Worm (Caenorhabditis elegans) whole organism, L1 larva: ENCODE data around the gene F40F8.4.

Experiments used
- C16A3.4 ChIP-seq: fragments of 150-350 bp; optimal IDR thresholded peaks from 2 replicates; lab custom pipeline; 2014; ENCODE audit warnings: missing biosample characterization, missing genetic modification characterization
- C34B4.2 ChIP-seq: sonication (generic microtip); optimal IDR thresholded peaks from 2 replicates; lab custom pipeline; 2017; ENCODE audit warnings: mild to moderate bottlenecking, missing genetic modification characterization, missing compliant biosample characterization
- F16B12.6 ChIP-seq: fragments of 150-350 bp; optimal IDR thresholded peaks from 2 replicates; lab custom pipeline; 2014; ENCODE audit warnings: missing biosample characterization, missing genetic modification characterization
- aha-1 ChIP-seq: fragments of 150-350 bp; optimal IDR thresholded peaks from 2 replicates; lab custom pipeline; 2014; ENCODE audit warnings: missing biosample characterization, missing genetic modification characterization
- alr-1 ChIP-seq: fragments of 200-800 bp; sonication (Bioruptor generic); optimal IDR thresholded peaks from 2 replicates; lab custom pipeline; 2018; ENCODE audit warnings: borderline replicate concordance, mild to moderate bottlenecking, missing genetic modification characterization, missing compliant biosample characterization
- ceh-88 ChIP-seq: fragments of 200-800 bp; sonication (Bioruptor generic); IDR thresholded peaks from 2 replicates; pipeline ENCODE4 v1.3.6; 2022; ENCODE audit warnings: missing genetic modification characterization, missing compliant biosample characterization
- ceh-90 ChIP-seq: sonication (generic microtip); optimal IDR thresholded peaks from 2 replicates; lab custom pipeline; 2016; ENCODE audit warnings: missing genetic modification characterization, missing compliant biosample characterization
- dpl-1 ChIP-seq, 3 experiments: fragments of 150-350 bp in 2 of 3; sonication (generic microtip) in 1 of 3; optimal IDR thresholded peaks; 2 replicates each; lab custom pipeline; 2014 to 2017; ENCODE audit warnings: missing biosample characterization in 3 of 3, missing genetic modification characterization in 3 of 3, missing genetic modification reagents in 3 of 3
- efl-1 ChIP-seq, 4 experiments: fragments of 150-350 bp; optimal IDR thresholded peaks in 3 of 4; peaks in 1 of 4; 1 replicate in 1 of 4; 2 replicates in 3 of 4; lab custom pipeline; 2014; ENCODE audit warnings: missing biosample characterization in 2 of 4, missing genetic modification characterization in 2 of 4, missing genetic modification reagents in 2 of 4
- egl-13 ChIP-seq: sonication (generic microtip); optimal IDR thresholded peaks from 2 replicates; lab custom pipeline; 2016; ENCODE audit warnings: missing genotype, missing genetic modification reagents, missing genetic modification characterization, missing compliant biosample characterization
- elt-2 ChIP-seq: sonication (generic microtip); optimal IDR thresholded peaks from 2 replicates; lab custom pipeline; 2016; ENCODE audit warnings: missing genetic modification characterization, mild to moderate bottlenecking, inconsistent platforms, missing compliant biosample characterization, missing genetic modification reagents
- elt-3 ChIP-seq, 6 experiments: fragments of 150-350 bp in 1 of 6; sonication (generic microtip); optimal IDR thresholded peaks; 2 replicates each; lab custom pipeline; 2017 to 2018; ENCODE audit warnings: missing biosample characterization in 6 of 6, missing genetic modification characterization in 6 of 6, inconsistent platforms in 1 of 6
- fkh-10 ChIP-seq: sonication (generic microtip); optimal IDR thresholded peaks from 2 replicates; lab custom pipeline; 2017; ENCODE audit warnings: missing biosample characterization, missing genetic modification reagents, missing genetic modification characterization
- fkh-4 ChIP-seq: sonication (generic microtip); optimal IDR thresholded peaks from 2 replicates; lab custom pipeline; 2016; ENCODE audit warnings: missing compliant biosample characterization, missing genetic modification characterization, borderline replicate concordance
- fkh-8 ChIP-seq: sonication (generic microtip); optimal IDR thresholded peaks from 2 replicates; lab custom pipeline; 2016; ENCODE audit warnings: mild to moderate bottlenecking, missing genetic modification characterization, missing compliant biosample characterization
- fos-1 ChIP-seq: fragments of 150-350 bp; optimal IDR thresholded peaks from 2 replicates; lab custom pipeline; 2014; ENCODE audit warnings: missing biosample characterization, missing genetic modification characterization
- hlh-17 ChIP-seq: fragments of 200-800 bp; sonication (Bioruptor generic); optimal IDR thresholded peaks from 2 replicates; lab custom pipeline; 2018; ENCODE audit warnings: missing genetic modification characterization, mild to moderate bottlenecking, missing compliant biosample characterization, moderate library complexity, borderline replicate concordance
- hlh-4 ChIP-seq: sonication (generic microtip); optimal IDR thresholded peaks from 2 replicates; lab custom pipeline; 2016; ENCODE audit warnings: mild to moderate bottlenecking, missing genetic modification characterization, missing compliant biosample characterization
- irx-1 ChIP-seq: sonication (generic microtip); optimal IDR thresholded peaks from 2 replicates; lab custom pipeline; 2016; ENCODE audit warnings: missing genetic modification characterization, missing compliant biosample characterization
- lin-35 ChIP-seq, 2 experiments: fragments of 150-350 bp; optimal IDR thresholded peaks; 2 replicates each; lab custom pipeline; 2014; ENCODE audit warnings: missing biosample characterization in 2 of 2, missing genetic modification characterization in 2 of 2, missing genetic modification reagents in 2 of 2
- lsy-2 ChIP-seq, 2 experiments: fragments of 150-350 bp; optimal IDR thresholded peaks; 2 replicates each; lab custom pipeline; 2014; ENCODE audit warnings: missing biosample characterization in 2 of 2, missing genetic modification characterization in 2 of 2
- mab-9 ChIP-seq: fragments of 200-800 bp; sonication (Bioruptor generic); IDR thresholded peaks from 2 replicates; pipeline ENCODE4 v1.3.6; 2022; ENCODE audit warnings: missing genetic modification reagents, missing genetic modification characterization, missing compliant biosample characterization
- nhr-11 ChIP-seq: fragments of 150-350 bp; optimal IDR thresholded peaks from 2 replicates; lab custom pipeline; 2014; ENCODE audit warnings: missing biosample characterization, missing genetic modification characterization
- nhr-12 ChIP-seq: sonication (generic microtip); optimal IDR thresholded peaks from 2 replicates; lab custom pipeline; 2017; ENCODE audit warnings: missing biosample characterization, missing genetic modification characterization
- nhr-19 ChIP-seq: fragments of 200-800 bp; sonication (Bioruptor generic); conservative IDR thresholded peaks from 2 replicates; pipeline ENCODE4 v1.3.6; 2022; ENCODE audit warnings: missing genetic modification characterization, missing compliant biosample characterization
- nhr-20 ChIP-seq: sonication (generic microtip); optimal IDR thresholded peaks from 2 replicates; lab custom pipeline; 2016; ENCODE audit warnings: mild to moderate bottlenecking, missing genetic modification characterization, missing compliant biosample characterization
- nhr-47 ChIP-seq: sonication (generic microtip); optimal IDR thresholded peaks from 2 replicates; lab custom pipeline; 2016; ENCODE audit warnings: mild to moderate bottlenecking, missing genetic modification characterization, moderate library complexity, missing compliant biosample characterization
- nhr-71 ChIP-seq: sonication (generic microtip); optimal IDR thresholded peaks from 2 replicates; lab custom pipeline; 2016; ENCODE audit warnings: mild to moderate bottlenecking, missing genetic modification characterization, moderate library complexity, missing compliant biosample characterization
- nhr-76 ChIP-seq: sonication (generic microtip); optimal IDR thresholded peaks from 2 replicates; lab custom pipeline; 2017; ENCODE audit warnings: missing biosample characterization, missing genetic modification characterization
- nhr-84 ChIP-seq: sonication (generic microtip); optimal IDR thresholded peaks from 2 replicates; lab custom pipeline; 2017; ENCODE audit warnings: missing biosample characterization, missing genetic modification characterization
- nhr-90 ChIP-seq: sonication (generic microtip); optimal IDR thresholded peaks from 2 replicates; lab custom pipeline; 2016; ENCODE audit warnings: mild to moderate bottlenecking, missing genetic modification characterization, missing compliant biosample characterization; ENCODE audit not compliant: poor library complexity
- pag-3 ChIP-seq: sonication (generic microtip); optimal IDR thresholded peaks from 2 replicates; lab custom pipeline; 2017; ENCODE audit warnings: missing genetic modification characterization, mild to moderate bottlenecking, missing compliant biosample characterization, antibody characterized with exemption, borderline replicate concordance; ENCODE audit not compliant: insufficient read depth
- rnt-1 ChIP-seq: sonication (generic microtip); optimal IDR thresholded peaks from 2 replicates; lab custom pipeline; 2016; ENCODE audit warnings: mild to moderate bottlenecking, missing genetic modification characterization, moderate library complexity, missing compliant biosample characterization
- skn-1 ChIP-seq: fragments of 150-350 bp; optimal IDR thresholded peaks from 2 replicates; lab custom pipeline; 2014; ENCODE audit warnings: missing biosample characterization, missing genetic modification characterization
- snpc-4 ChIP-seq: fragments of 150-350 bp; optimal IDR thresholded peaks from 2 replicates; lab custom pipeline; 2014; ENCODE audit warnings: missing biosample characterization, missing genetic modification characterization
- snu-23 ChIP-seq: sonication (generic microtip); optimal IDR thresholded peaks from 2 replicates; lab custom pipeline; 2016; ENCODE audit warnings: missing genetic modification characterization, missing compliant biosample characterization
- sox-4 ChIP-seq: sonication (generic microtip); optimal IDR thresholded peaks from 2 replicates; lab custom pipeline; 2016; ENCODE audit warnings: missing genetic modification characterization, missing compliant biosample characterization
- sup-37 ChIP-seq: fragments of 200-800 bp; sonication (Bioruptor generic); optimal IDR thresholded peaks from 2 replicates; lab custom pipeline; 2018; ENCODE audit warnings: mild to moderate bottlenecking, missing genetic modification characterization, missing compliant biosample characterization
- swsn-7 ChIP-seq: sonication (generic microtip); optimal IDR thresholded peaks from 2 replicates; lab custom pipeline; 2016; ENCODE audit warnings: missing genetic modification characterization, missing compliant biosample characterization
- unc-130 ChIP-seq: fragments of 150-350 bp; optimal IDR thresholded peaks from 2 replicates; lab custom pipeline; 2017; ENCODE audit warnings: missing biosample characterization, missing genetic modification characterization, inconsistent platforms
- unc-30 ChIP-seq: sonication (generic microtip); optimal IDR thresholded peaks from 2 replicates; lab custom pipeline; 2017; ENCODE audit warnings: missing biosample characterization, missing genetic modification characterization
- unc-62 ChIP-seq: fragments of 150-350 bp; optimal IDR thresholded peaks from 2 replicates; lab custom pipeline; 2014; ENCODE audit warnings: missing biosample characterization, missing genetic modification reagents, missing genetic modification characterization
- unc-86 ChIP-seq: sonication (generic microtip); optimal IDR thresholded peaks from 2 replicates; lab custom pipeline; 2016; ENCODE audit warnings: missing genetic modification characterization, missing compliant biosample characterization
- unc-98 ChIP-seq: fragments of 200-800 bp; sonication (Bioruptor generic); IDR thresholded peaks from 2 replicates; pipeline ENCODE4 v1.3.6; 2022; ENCODE audit warnings: missing genetic modification characterization, missing compliant biosample characterization
- vab-15 ChIP-seq: sonication (generic microtip); optimal IDR thresholded peaks from 2 replicates; lab custom pipeline; 2017; ENCODE audit warnings: missing genotype, mild to moderate bottlenecking, missing genetic modification characterization, missing compliant biosample characterization
- zip-4 ChIP-seq: fragments of 200-800 bp; sonication (Bioruptor generic); optimal IDR thresholded peaks from 2 replicates; lab custom pipeline; 2018; ENCODE audit warnings: mild to moderate bottlenecking, missing genetic modification characterization, moderate library complexity, missing compliant biosample characterization
- ztf-4 ChIP-seq: fragments of 150-350 bp; optimal IDR thresholded peaks from 2 replicates; lab custom pipeline; 2014; ENCODE audit warnings: missing biosample characterization, missing genetic modification characterization

F40F8.4 gene

DNA sequence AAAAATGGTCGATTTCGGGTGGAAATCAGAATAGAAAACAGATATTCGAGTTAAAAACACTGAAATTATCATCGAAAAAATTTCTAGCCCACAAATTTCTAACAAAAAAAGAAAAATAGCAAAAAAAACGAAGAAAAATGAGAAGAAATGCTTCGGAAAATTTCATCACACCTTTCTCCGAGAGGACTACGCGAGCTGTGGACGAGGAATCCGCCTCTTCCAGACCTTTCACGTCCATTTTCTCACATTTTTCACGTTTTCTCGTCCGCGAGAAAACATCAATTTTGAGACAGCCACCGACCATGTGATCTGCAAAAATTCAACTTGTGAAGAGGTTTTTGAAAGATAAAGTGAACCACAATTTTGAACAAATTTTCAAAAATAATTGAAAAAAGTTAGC, 36.4 kb upstream of the F40F8.4 start:
- TF ChIP-seq unc-62 (no peak), nhr-47 (tag; lab: Kevin White, UChicago) (no peak), nhr-84 (tag; lab: Kevin White, UChicago) (no peak), efl-1 (optimal IDR thresholded peaks at IDR 0.05; lab: Kevin White, UChicago) (no peak), efl-1 (GFP tag; optimal IDR thresholded peaks at IDR 0.05 in 1 of 2; lab: Kevin White, UChicago) (peak in 1 of 2 experiments; percentile 73), ceh-90 (tag; lab: Kevin White, UChicago) (peak; percentile 10), ztf-4 (no peak), skn-1 (peak; percentile 1), aha-1 (no peak), nhr-76 (no peak), C16A3.4 (tag; lab: Kevin White, UChicago) (no peak), ceh-88 (no peak), nhr-71 (peak; percentile 15), unc-98 (GFP tag; lab: Robert Waterston, UW) (no peak), rnt-1 (tag; lab: Kevin White, UChicago) (peak; percentile 49), dpl-1 (GFP tag; optimal IDR thresholded peaks at IDR 0.05; lab: Kevin White, UChicago) (peak in 1 of 3 experiments; percentile 3), egl-13 (no peak)

DNA sequence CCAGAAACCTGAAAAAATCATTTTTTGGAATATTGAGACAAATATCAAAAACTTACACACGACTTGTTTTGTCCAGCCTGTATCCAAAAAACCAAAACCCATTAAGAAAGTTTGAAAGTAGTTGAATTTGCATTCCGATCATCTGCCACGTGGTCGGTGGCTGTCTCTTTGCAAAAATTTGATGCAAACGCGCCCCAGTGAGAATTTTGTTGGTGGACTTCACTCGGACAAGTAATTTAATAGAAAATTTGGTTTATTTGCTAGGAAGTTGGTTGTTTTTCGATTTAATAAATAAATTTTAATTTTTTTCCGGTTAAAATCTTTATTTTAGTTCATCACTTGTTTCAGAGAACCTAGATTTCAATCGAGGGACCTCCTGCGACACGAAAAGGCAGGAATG, 35.3 kb upstream of the F40F8.4 start:
- TF ChIP-seq nhr-12 (tag; lab: Kevin White, UChicago) (no peak), nhr-84 (tag; lab: Kevin White, UChicago) (no peak), efl-1 (optimal IDR thresholded peaks at IDR 0.05; lab: Kevin White, UChicago) (no peak), efl-1 (GFP tag; optimal IDR thresholded peaks at IDR 0.05 in 1 of 2; lab: Kevin White, UChicago) (no peak), hlh-17 (GFP tag; lab: Kevin White, UChicago) (no peak), F16B12.6 (tag; lab: Kevin White, UChicago) (no peak), irx-1 (tag; lab: Kevin White, UChicago) (no peak), nhr-19 (GFP tag; lab: Robert Waterston, UW) (no peak), unc-62 (no peak), sox-4 (tag; lab: Kevin White, UChicago) (no peak), fkh-4 (no peak), fkh-8 (no peak), skn-1 (no peak), snpc-4 (tag; lab: Kevin White, UChicago) (no peak), fos-1 (tag; lab: Kevin White, UChicago) (no peak), nhr-11 (tag; lab: Kevin White, UChicago) (no peak), unc-98 (GFP tag; lab: Robert Waterston, UW) (no peak), vab-15 (tag; lab: Kevin White, UChicago) (no peak)

- TF ChIP-seq mab-9 (GFP tag; lab: Robert Waterston, UW) (no peak), lsy-2 (tag; optimal IDR thresholded peaks at IDR 0.05; lab: Kevin White, UChicago) (peak; percentile 31 to 67), unc-86 (tag; lab: Kevin White, UChicago) (peak; percentile 55), ceh-90 (tag; lab: Kevin White, UChicago) (no peak), nhr-84 (tag; lab: Kevin White, UChicago) (no peak), sup-37 (peak; percentile 80), swsn-7 (tag; lab: Kevin White, UChicago) (peak; percentile 85), hlh-4 (tag; lab: Kevin White, UChicago) (no peak), nhr-19 (GFP tag; lab: Robert Waterston, UW) (peak; percentile 89), ceh-88 (peak; percentile 42), alr-1 (tag; lab: Kevin White, UChicago) (no peak), nhr-90 (tag; lab: Kevin White, UChicago) (peak; percentile 92), vab-15 (tag; lab: Kevin White, UChicago) (no peak), snu-23 (GFP tag; lab: Kevin White, UChicago) (peak; percentile 84), snpc-4 (tag; lab: Kevin White, UChicago) (peak; percentile 99), fkh-10 (no peak), dpl-1 (GFP tag; optimal IDR thresholded peaks at IDR 0.05; lab: Kevin White, UChicago) (peak; percentile 22 to 38 (median 31)), unc-130 (tag; lab: Kevin White, UChicago) (no peak), elt-3 (tag; optimal IDR thresholded peaks at IDR 0.05; lab: Kevin White, UChicago) (peak in 1 of 6 experiments; percentile 42), lin-35 (GFP tag; optimal IDR thresholded peaks at IDR 0.05; lab: Kevin White, UChicago) (peak; percentile 34 to 59), C34B4.2 (tag; lab: Kevin White, UChicago) (no peak), pag-3 (no peak), rnt-1 (tag; lab: Kevin White, UChicago) (peak; percentile 93), nhr-47 (tag; lab: Kevin White, UChicago) (peak; percentile 89), F16B12.6 (tag; lab: Kevin White, UChicago) (no peak), fkh-8 (peak; percentile 14), unc-30 (no peak), aha-1 (no peak), zip-4 (GFP tag; lab: Kevin White, UChicago) (peak; percentile 57), elt-2 (tag; lab: Kevin White, UChicago) (peak; percentile 54), nhr-20 (tag; lab: Kevin White, UChicago) (peak; percentile 82)
Measured at ce11 chrII:11167039-11167438, 27.0 kb upstream of the F40F8.4 start.
